Fruit fly (Drosophila melanogaster) whole organism, wandering third instar larva: Measurements from ENCODE around the gene CG33630.

ENCODE experiments used
- CG32264 ChIP-seq: fragments of 200-800 bp; sonication (Bioruptor generic); optimal IDR thresholded peaks from 2 replicates; lab custom pipeline; 2016; ENCODE audit warnings: missing biosample characterization, missing genetic modification characterization
- GATAd ChIP-seq: sonication (Bioruptor generic); optimal IDR thresholded peaks from 2 replicates; lab custom pipeline; 2016; ENCODE audit warnings: missing biosample characterization, missing genetic modification characterization
- OdsH ChIP-seq: fragments of 200-800 bp; sonication (Bioruptor generic); optimal IDR thresholded peaks from 2 replicates; lab custom pipeline; 2016; ENCODE audit warnings: missing biosample characterization, mild to moderate bottlenecking, missing genetic modification characterization
- Sp1 ChIP-seq: fragments of 200-800 bp; sonication (Bioruptor generic); optimal IDR thresholded peaks from 3 replicates; lab custom pipeline; 2019; ENCODE audit warnings: missing biosample characterization, mild to moderate bottlenecking, missing genetic modification characterization, moderate library complexity
- dsf ChIP-seq: sonication (Bioruptor generic); optimal IDR thresholded peaks from 2 replicates; lab custom pipeline; 2016; ENCODE audit warnings: missing biosample characterization, missing genetic modification characterization, borderline replicate concordance
- jim ChIP-seq: fragments of 175-275, 200-325 bp; sonication (Bioruptor generic); optimal IDR thresholded peaks from 2 replicates; lab custom pipeline; 2016; ENCODE audit warnings: missing biosample characterization, mild to moderate bottlenecking, missing genetic modification characterization
- sage ChIP-seq: fragments of 200-800 bp; sonication (Bioruptor generic); optimal IDR thresholded peaks from 2 replicates; lab custom pipeline; 2016; ENCODE audit warnings: missing biosample characterization, mild to moderate bottlenecking, missing genetic modification characterization

- TF ChIP-seq dsf (GFP tag; lab: Kevin White, UChicago) (no peak), OdsH (no peak), Sp1 (GFP tag; lab: Kevin White, UChicago) (no peak), GATAd (no peak), jim (GFP tag; lab: Kevin White, UChicago) (no peak), CG32264 (GFP tag; lab: Kevin White, UChicago) (no peak), sage (GFP tag; lab: Kevin White, UChicago) (no peak)
These were observed 19.2 kb downstream of the CG33630 start for dm6 chr3R:10081469-10082111.
